Worm (Caenorhabditis elegans) whole organism, late embryonic: ENCODE results near the gene C38D4.7.
"Not testable (repeated sequence)": the region's sequence is repeated elsewhere in the genome, so short reads cannot be mapped to it uniquely, and the experiment has no call there.

ENCODE experiments used
- C08G9.2 ChIP-seq: sonication (generic microtip); optimal IDR thresholded peaks from 2 replicates; lab custom pipeline; 2016; ENCODE audit warnings: mild to moderate bottlenecking, missing genetic modification characterization, moderate library complexity, missing compliant biosample characterization
- C38D4.7 ChIP-seq: fragments of 200-800 bp; sonication (Bioruptor generic); optimal IDR thresholded peaks from 2 replicates; lab custom pipeline; 2018; ENCODE audit warnings: mild to moderate bottlenecking, missing genetic modification characterization, moderate library complexity, missing compliant biosample characterization
- K02D7.2 ChIP-seq: sonication (generic microtip); optimal IDR thresholded peaks from 2 replicates; lab custom pipeline; 2017; ENCODE audit warnings: mild to moderate bottlenecking, missing genetic modification characterization, missing compliant biosample characterization
- T23F11.4 ChIP-seq: fragments of 200-800 bp; sonication (Bioruptor generic); optimal IDR thresholded peaks from 2 replicates; lab custom pipeline; 2018; ENCODE audit warnings: mild to moderate bottlenecking, missing genetic modification characterization, missing compliant biosample characterization
- Y22D7AL.16 ChIP-seq: sonication (generic microtip); optimal IDR thresholded peaks from 2 replicates; lab custom pipeline; 2016; ENCODE audit warnings: missing genetic modification characterization, missing compliant biosample characterization
- ama-1 ChIP-seq: fragments of 150-350 bp; optimal IDR thresholded peaks from 2 replicates; lab custom pipeline; 2014
- ceh-14 ChIP-seq: sonication (generic microtip); optimal IDR thresholded peaks from 2 replicates; lab custom pipeline; 2016; ENCODE audit warnings: missing genotype, missing genetic modification characterization, missing compliant biosample characterization
- ceh-18 ChIP-seq: sonication (generic microtip); optimal IDR thresholded peaks from 2 replicates; lab custom pipeline; 2016; ENCODE audit warnings: missing genetic modification characterization, missing compliant biosample characterization
- ceh-19 ChIP-seq: fragments of 200-800 bp; sonication (Bioruptor generic); optimal IDR thresholded peaks from 2 replicates; lab custom pipeline; 2018; ENCODE audit warnings: mild to moderate bottlenecking, missing genetic modification characterization, missing compliant biosample characterization
- ceh-22 ChIP-seq: sonication (generic microtip); optimal IDR thresholded peaks from 2 replicates; lab custom pipeline; 2017; ENCODE audit warnings: missing biosample characterization, missing genetic modification characterization
- ceh-30 ChIP-seq: fragments of 150-350 bp; optimal IDR thresholded peaks from 2 replicates; lab custom pipeline; 2014; ENCODE audit warnings: missing biosample characterization, missing genetic modification characterization
- ceh-31 ChIP-seq: sonication (generic microtip); optimal IDR thresholded peaks from 2 replicates; lab custom pipeline; 2016; ENCODE audit warnings: missing genetic modification characterization, missing compliant biosample characterization
- ceh-34 ChIP-seq: sonication (generic microtip); optimal IDR thresholded peaks from 2 replicates; lab custom pipeline; 2016; ENCODE audit warnings: mild to moderate bottlenecking, missing genetic modification characterization, missing compliant biosample characterization
- ceh-6 ChIP-seq: fragments of 200-800 bp; sonication (Bioruptor generic); optimal IDR thresholded peaks from 2 replicates; lab custom pipeline; 2018; ENCODE audit warnings: mild to moderate bottlenecking, missing genetic modification characterization, missing compliant biosample characterization
- che-1 ChIP-seq: sonication (generic microtip); optimal IDR thresholded peaks from 2 replicates; lab custom pipeline; 2016; ENCODE audit warnings: mild to moderate bottlenecking, missing genetic modification characterization, missing compliant biosample characterization
- dmd-4 ChIP-seq: sonication (generic microtip); optimal IDR thresholded peaks from 2 replicates; lab custom pipeline; 2016; ENCODE audit warnings: borderline replicate concordance, missing genetic modification characterization, missing compliant biosample characterization
- dve-1 ChIP-seq: sonication (generic microtip); optimal IDR thresholded peaks from 2 replicates; lab custom pipeline; 2017; ENCODE audit warnings: antibody characterized with exemption, mild to moderate bottlenecking, missing genetic modification characterization, missing compliant biosample characterization
- elt-4 ChIP-seq: sonication (generic microtip); optimal IDR thresholded peaks from 2 replicates; lab custom pipeline; 2016; ENCODE audit warnings: missing genetic modification characterization, missing compliant biosample characterization
- ets-4 ChIP-seq: sonication (generic microtip); optimal IDR thresholded peaks from 2 replicates; lab custom pipeline; 2016; ENCODE audit warnings: missing genetic modification characterization, missing compliant biosample characterization
- fkh-10 ChIP-seq: fragments of 150-350 bp; optimal IDR thresholded peaks from 2 replicates; lab custom pipeline; 2014; ENCODE audit warnings: missing biosample characterization, missing genetic modification reagents, missing genetic modification characterization
- fkh-6 ChIP-seq: sonication (generic microtip); optimal IDR thresholded peaks from 2 replicates; lab custom pipeline; 2016; ENCODE audit warnings: missing genetic modification characterization, missing compliant biosample characterization
- hlh-13 ChIP-seq: fragments of 200-800 bp; sonication (Bioruptor generic); optimal IDR thresholded peaks from 2 replicates; lab custom pipeline; 2018; ENCODE audit warnings: mild to moderate bottlenecking, missing genetic modification characterization, missing compliant biosample characterization
- nfya-1 ChIP-seq: sonication (generic microtip); optimal IDR thresholded peaks from 2 replicates; lab custom pipeline; 2017; ENCODE audit warnings: missing genetic modification characterization, mild to moderate bottlenecking, missing compliant biosample characterization, antibody characterized with exemption, moderate library complexity
- npax-4 ChIP-seq: sonication (generic microtip); optimal IDR thresholded peaks from 2 replicates; lab custom pipeline; 2016; ENCODE audit warnings: missing genetic modification characterization, missing compliant biosample characterization
- pag-3 ChIP-seq: sonication (generic microtip); optimal IDR thresholded peaks from 2 replicates; lab custom pipeline; 2016; ENCODE audit warnings: missing compliant biosample characterization, missing genetic modification characterization, borderline replicate concordance
- pha-2 ChIP-seq: sonication (generic microtip); optimal IDR thresholded peaks from 2 replicates; lab custom pipeline; 2017; ENCODE audit warnings: mild to moderate bottlenecking, missing genetic modification characterization, missing compliant biosample characterization
- pha-4 ChIP-seq: fragments of 150-350 bp; optimal IDR thresholded peaks from 2 replicates; lab custom pipeline; 2018; ENCODE audit warnings: missing biosample characterization, missing genetic modification reagents, missing genetic modification characterization
- pros-1 ChIP-seq: fragments of 150-350 bp; optimal IDR thresholded peaks from 2 replicates; lab custom pipeline; 2014; ENCODE audit warnings: missing biosample characterization, missing genetic modification reagents, missing genetic modification characterization
- ref-2 ChIP-seq: sonication (generic microtip); optimal IDR thresholded peaks from 2 replicates; lab custom pipeline; 2016; ENCODE audit warnings: missing genetic modification characterization, missing compliant biosample characterization
- rnt-1 ChIP-seq: sonication (generic microtip); optimal IDR thresholded peaks from 2 replicates; lab custom pipeline; 2016; ENCODE audit warnings: missing genetic modification characterization, missing compliant biosample characterization
- sdc-2 ChIP-seq: sonication (generic microtip); optimal IDR thresholded peaks from 2 replicates; lab custom pipeline; 2016; ENCODE audit warnings: missing genotype, missing genetic modification characterization, missing compliant biosample characterization
- sox-2 ChIP-seq: fragments of 200-800 bp; sonication (Bioruptor generic); IDR thresholded peaks from 2 replicates; pipeline ENCODE4 v1.3.6; 2022; ENCODE audit warnings: missing genetic modification reagents, missing genetic modification characterization, missing compliant biosample characterization
- tbx-2 ChIP-seq: sonication (generic microtip); optimal IDR thresholded peaks from 2 replicates; lab custom pipeline; 2016; ENCODE audit warnings: missing genetic modification characterization, missing compliant biosample characterization
- unc-3 ChIP-seq, 2 experiments: fragments of 200-800 bp in 1 of 2; sonication (Bioruptor generic) in 1 of 2; sonication (generic microtip) in 1 of 2; conservative IDR thresholded peaks in 1 of 2; optimal IDR thresholded peaks in 1 of 2; 2 replicates each; pipeline versions ENCODE4 v1.3.6 to Lab custom; 2016 to 2022; ENCODE audit warnings: missing compliant biosample characterization in 2 of 2, missing genetic modification characterization in 2 of 2, missing genetic modification reagents in 1 of 2
- unc-42 ChIP-seq: sonication (generic microtip); optimal IDR thresholded peaks from 2 replicates; lab custom pipeline; 2016; ENCODE audit warnings: missing genotype, missing genetic modification characterization, missing compliant biosample characterization
- unc-55 ChIP-seq: sonication (generic microtip); optimal IDR thresholded peaks from 2 replicates; lab custom pipeline; 2017; ENCODE audit warnings: missing biosample characterization, missing genetic modification reagents, missing genetic modification characterization
- unc-86 ChIP-seq: sonication (generic microtip); optimal IDR thresholded peaks from 2 replicates; lab custom pipeline; 2016; ENCODE audit warnings: missing genetic modification characterization, missing compliant biosample characterization
- zip-5 ChIP-seq: sonication (generic microtip); optimal IDR thresholded peaks from 2 replicates; lab custom pipeline; 2016; ENCODE audit warnings: missing genetic modification characterization, missing compliant biosample characterization

Gene C38D4.7

ce11 chrIII:4792560-4793136, 18.4 kb downstream of the C38D4.7 start, which contains the start of gene mip-1:
Gene mip-1 (plus strand): TSS chrIII:4793086.
- no peak for TF ChIP-seq npax-4 (tag; lab: Kevin White, UChicago)
- no peak for TF ChIP-seq dve-1
- TF ChIP-seq nfya-1 (tag; lab: Kevin White, UChicago), result no peak
- no peak for TF ChIP-seq rnt-1 (tag; lab: Kevin White, UChicago)
- no peak for TF ChIP-seq C38D4.7
- TF ChIP-seq dmd-4 (tag; lab: Kevin White, UChicago), result no peak
- no peak for TF ChIP-seq unc-86 (tag; lab: Kevin White, UChicago)
- no peak for TF ChIP-seq ets-4 (tag; lab: Kevin White, UChicago)
- no peak for TF ChIP-seq ceh-19 (GFP tag; lab: Kevin White, UChicago)
- no peak for TF ChIP-seq unc-55 (GFP tag; lab: Kevin White, UChicago)
- no peak for TF ChIP-seq ceh-6 (GFP tag; lab: Kevin White, UChicago)
- TF ChIP-seq K02D7.2 (tag; lab: Kevin White, UChicago), result no peak
- TF ChIP-seq tbx-2, result no peak
- TF ChIP-seq ceh-14 (tag; lab: Kevin White, UChicago), result no peak
- no peak for TF ChIP-seq pag-3 (tag; lab: Kevin White, UChicago)
- no peak for TF ChIP-seq che-1 (tag; lab: Kevin White, UChicago)

ce11 chrIII:4785714-4786113, 25.4 kb downstream of the C38D4.7 start, which contains the start of gene mel-28:
Gene mel-28 (plus strand): TSS chrIII:4786080.
- TF ChIP-seq che-1 (tag; lab: Kevin White, UChicago) (no peak), fkh-10 (GFP tag; lab: Kevin White, UChicago) (no peak), ceh-22 (tag; lab: Kevin White, UChicago) (no peak), unc-86 (tag; lab: Kevin White, UChicago) (no peak), dmd-4 (tag; lab: Kevin White, UChicago) (no peak), tbx-2 (no peak), unc-3 (GFP tag; conservative IDR thresholded peaks at IDR 0.05; lab: Robert Waterston, UW) (no peak), unc-3 (tag; optimal IDR thresholded peaks at IDR 0.05; lab: Kevin White, UChicago) (no peak), elt-4 (tag; lab: Kevin White, UChicago) (no peak), ceh-19 (GFP tag; lab: Kevin White, UChicago) (no peak), ama-1 (lab: Kevin White, UChicago) (no peak), unc-42 (tag; lab: Kevin White, UChicago) (no peak), ceh-34 (no peak), K02D7.2 (tag; lab: Kevin White, UChicago) (no peak), ceh-30 (tag; lab: Kevin White, UChicago) (no peak), sox-2 (GFP tag; lab: Robert Waterston, UW) (no peak), ref-2 (no peak), sdc-2 (no peak)

ce11 chrIII:4785131-4785530, 26.0 kb downstream of the C38D4.7 start, which contains the start of gene enu-3.2:
Gene enu-3.2 (minus strand): TSS chrIII:4785235.
- TF ChIP-seq pha-4 (tag; lab: Kevin White, UChicago); T23F11.4 (GFP tag; lab: Kevin White, UChicago); Y22D7AL.16: not testable (repeated sequence)

ce11 chrIII:4781937-4782576, 29.0 kb downstream of the C38D4.7 start, which contains the start of the genes gex-5 and C38D4.10:
Gene gex-5 (minus strand): TSS chrIII:4781987.
Gene C38D4.10 (plus strand): TSS chrIII:4782526.
- not testable (repeated sequence) for TF ChIP-seq ceh-22, unc-86, ceh-14 (tag; lab: Kevin White, UChicago)

ce11 chrIII:4779855-4780254, 31.2 kb downstream of the C38D4.7 start, which contains the start of gene B0393.9:
Gene B0393.9 (minus strand): TSS chrIII:4780157.
- no peak for TF ChIP-seq C08G9.2 (tag; lab: Kevin White, UChicago)
- no peak for TF ChIP-seq fkh-10 (GFP tag; lab: Kevin White, UChicago)
- no peak for TF ChIP-seq ceh-18 (tag; lab: Kevin White, UChicago)
- no peak for TF ChIP-seq ceh-31
- no peak for TF ChIP-seq pha-2
- no peak for TF ChIP-seq hlh-13
- no peak for TF ChIP-seq ama-1 (lab: Kevin White, UChicago)
- no peak for TF ChIP-seq fkh-6
- no peak for TF ChIP-seq pros-1 (tag; lab: Kevin White, UChicago)
- no peak for TF ChIP-seq zip-5 (tag; lab: Kevin White, UChicago)
- no peak for TF ChIP-seq dve-1
- TF ChIP-seq unc-55 (GFP tag; lab: Kevin White, UChicago), result no peak
- no peak for TF ChIP-seq ceh-22 (tag; lab: Kevin White, UChicago)
- no peak for TF ChIP-seq ref-2
- no peak for TF ChIP-seq T23F11.4 (GFP tag; lab: Kevin White, UChicago)
